Worm (Caenorhabditis elegans) whole organism, late embryonic: ENCODE results near the gene lev-9.

Source experiments
- C08G9.2 ChIP-seq: sonication (generic microtip); optimal IDR thresholded peaks from 2 replicates; lab custom pipeline; 2016; ENCODE audit warnings: mild to moderate bottlenecking, missing genetic modification characterization, moderate library complexity, missing compliant biosample characterization
- C38D4.7 ChIP-seq: fragments of 200-800 bp; sonication (Bioruptor generic); optimal IDR thresholded peaks from 2 replicates; lab custom pipeline; 2018; ENCODE audit warnings: mild to moderate bottlenecking, missing genetic modification characterization, moderate library complexity, missing compliant biosample characterization
- K02D7.2 ChIP-seq: sonication (generic microtip); optimal IDR thresholded peaks from 2 replicates; lab custom pipeline; 2017; ENCODE audit warnings: mild to moderate bottlenecking, missing genetic modification characterization, missing compliant biosample characterization
- K09A11.1 ChIP-seq: sonication (generic microtip); optimal IDR thresholded peaks from 2 replicates; lab custom pipeline; 2017; ENCODE audit warnings: antibody characterized with exemption, mild to moderate bottlenecking, missing genetic modification characterization, missing compliant biosample characterization; ENCODE audit not compliant: insufficient read depth
- T23F11.4 ChIP-seq: fragments of 200-800 bp; sonication (Bioruptor generic); optimal IDR thresholded peaks from 2 replicates; lab custom pipeline; 2018; ENCODE audit warnings: mild to moderate bottlenecking, missing genetic modification characterization, missing compliant biosample characterization
- Y22D7AL.16 ChIP-seq: sonication (generic microtip); optimal IDR thresholded peaks from 2 replicates; lab custom pipeline; 2016; ENCODE audit warnings: missing genetic modification characterization, missing compliant biosample characterization
- ahr-1 ChIP-seq: sonication (generic microtip); optimal IDR thresholded peaks from 2 replicates; lab custom pipeline; 2016; ENCODE audit warnings: missing genetic modification characterization, missing compliant biosample characterization
- ceh-18 ChIP-seq: sonication (generic microtip); optimal IDR thresholded peaks from 2 replicates; lab custom pipeline; 2016; ENCODE audit warnings: missing genetic modification characterization, missing compliant biosample characterization
- ceh-19 ChIP-seq: fragments of 200-800 bp; sonication (Bioruptor generic); optimal IDR thresholded peaks from 2 replicates; lab custom pipeline; 2018; ENCODE audit warnings: mild to moderate bottlenecking, missing genetic modification characterization, missing compliant biosample characterization
- ceh-24 ChIP-seq: sonication (generic microtip); optimal IDR thresholded peaks from 2 replicates; lab custom pipeline; 2016; ENCODE audit warnings: mild to moderate bottlenecking, missing genetic modification characterization, missing compliant biosample characterization
- ceh-30 ChIP-seq: fragments of 150-350 bp; optimal IDR thresholded peaks from 2 replicates; lab custom pipeline; 2014; ENCODE audit warnings: missing biosample characterization, missing genetic modification characterization
- ceh-45 ChIP-seq: fragments of 200-800 bp; sonication (Bioruptor generic); IDR thresholded peaks from 2 replicates; pipeline ENCODE4 v1.3.6; 2022; ENCODE audit warnings: missing genetic modification reagents, missing genetic modification characterization, missing compliant biosample characterization
- dmd-4 ChIP-seq: sonication (generic microtip); optimal IDR thresholded peaks from 2 replicates; lab custom pipeline; 2016; ENCODE audit warnings: borderline replicate concordance, missing genetic modification characterization, missing compliant biosample characterization
- dve-1 ChIP-seq: sonication (generic microtip); optimal IDR thresholded peaks from 2 replicates; lab custom pipeline; 2017; ENCODE audit warnings: antibody characterized with exemption, mild to moderate bottlenecking, missing genetic modification characterization, missing compliant biosample characterization
- elt-2 ChIP-seq: sonication (generic microtip); optimal IDR thresholded peaks from 2 replicates; lab custom pipeline; 2016; ENCODE audit warnings: missing genetic modification reagents, missing genetic modification characterization, missing compliant biosample characterization
- elt-4 ChIP-seq: sonication (generic microtip); optimal IDR thresholded peaks from 2 replicates; lab custom pipeline; 2016; ENCODE audit warnings: missing genetic modification characterization, missing compliant biosample characterization
- eyg-1 ChIP-seq: sonication (generic microtip); optimal IDR thresholded peaks from 2 replicates; lab custom pipeline; 2016; ENCODE audit warnings: missing genotype, missing genetic modification characterization, missing compliant biosample characterization
- fkh-6 ChIP-seq: sonication (generic microtip); optimal IDR thresholded peaks from 2 replicates; lab custom pipeline; 2016; ENCODE audit warnings: missing genetic modification characterization, missing compliant biosample characterization
- hlh-13 ChIP-seq: fragments of 200-800 bp; sonication (Bioruptor generic); optimal IDR thresholded peaks from 2 replicates; lab custom pipeline; 2018; ENCODE audit warnings: mild to moderate bottlenecking, missing genetic modification characterization, missing compliant biosample characterization
- hlh-15 ChIP-seq: sonication (generic microtip); optimal IDR thresholded peaks from 2 replicates; lab custom pipeline; 2016; ENCODE audit warnings: missing genetic modification characterization, missing compliant biosample characterization
- hlh-30 ChIP-seq: sonication (generic microtip); optimal IDR thresholded peaks from 2 replicates; lab custom pipeline; 2017; ENCODE audit warnings: antibody characterized with exemption, missing genetic modification characterization, missing compliant biosample characterization; ENCODE audit not compliant: insufficient read depth
- hlh-8 ChIP-seq: sonication (generic microtip); optimal IDR thresholded peaks from 2 replicates; lab custom pipeline; 2016; ENCODE audit warnings: missing genotype, missing genetic modification characterization, missing compliant biosample characterization
- lim-6 ChIP-seq: sonication (generic microtip); optimal IDR thresholded peaks from 2 replicates; lab custom pipeline; 2016; ENCODE audit warnings: missing genetic modification characterization, missing compliant biosample characterization
- madf-2 ChIP-seq: sonication (generic microtip); optimal IDR thresholded peaks from 2 replicates; lab custom pipeline; 2017; ENCODE audit warnings: missing genetic modification characterization, missing compliant biosample characterization
- nfya-1 ChIP-seq: sonication (generic microtip); optimal IDR thresholded peaks from 2 replicates; lab custom pipeline; 2017; ENCODE audit warnings: missing genetic modification characterization, mild to moderate bottlenecking, missing compliant biosample characterization, antibody characterized with exemption, moderate library complexity
- nhr-11 ChIP-seq: fragments of 150-350 bp; optimal IDR thresholded peaks from 2 replicates; lab custom pipeline; 2014; ENCODE audit warnings: missing biosample characterization, missing genetic modification characterization
- nhr-232 ChIP-seq: sonication (generic microtip); optimal IDR thresholded peaks from 2 replicates; lab custom pipeline; 2016; ENCODE audit warnings: missing genetic modification characterization, missing compliant biosample characterization
- odd-2 ChIP-seq: sonication (generic microtip); optimal IDR thresholded peaks from 2 replicates; lab custom pipeline; 2017; ENCODE audit warnings: antibody characterized with exemption, mild to moderate bottlenecking, missing genetic modification characterization, missing compliant biosample characterization
- pax-1 ChIP-seq: fragments of 150-350 bp; optimal IDR thresholded peaks from 2 replicates; lab custom pipeline; 2014; ENCODE audit warnings: missing biosample characterization, missing genetic modification characterization
- pha-2 ChIP-seq: sonication (generic microtip); optimal IDR thresholded peaks from 2 replicates; lab custom pipeline; 2017; ENCODE audit warnings: mild to moderate bottlenecking, missing genetic modification characterization, missing compliant biosample characterization
- pha-4 ChIP-seq: fragments of 150-350 bp; optimal IDR thresholded peaks from 2 replicates; lab custom pipeline; 2018; ENCODE audit warnings: missing biosample characterization, missing genetic modification reagents, missing genetic modification characterization
- pqm-1 ChIP-seq: sonication (generic microtip); optimal IDR thresholded peaks from 2 replicates; lab custom pipeline; 2016; ENCODE audit warnings: missing genetic modification characterization, missing compliant biosample characterization
- pros-1 ChIP-seq: fragments of 150-350 bp; optimal IDR thresholded peaks from 2 replicates; lab custom pipeline; 2014; ENCODE audit warnings: missing biosample characterization, missing genetic modification reagents, missing genetic modification characterization
- sdc-2 ChIP-seq: sonication (generic microtip); optimal IDR thresholded peaks from 2 replicates; lab custom pipeline; 2016; ENCODE audit warnings: missing genotype, missing genetic modification characterization, missing compliant biosample characterization
- sox-2 ChIP-seq: fragments of 200-800 bp; sonication (Bioruptor generic); IDR thresholded peaks from 2 replicates; pipeline ENCODE4 v1.3.6; 2022; ENCODE audit warnings: missing genetic modification reagents, missing genetic modification characterization, missing compliant biosample characterization
- sox-4 ChIP-seq: sonication (generic microtip); optimal IDR thresholded peaks from 2 replicates; lab custom pipeline; 2017; ENCODE audit warnings: mild to moderate bottlenecking, missing genetic modification characterization, inconsistent platforms, missing compliant biosample characterization
- syd-9 ChIP-seq: sonication (generic microtip); optimal IDR thresholded peaks from 2 replicates; lab custom pipeline; 2016; ENCODE audit warnings: mild to moderate bottlenecking, missing genetic modification characterization, moderate library complexity, missing compliant biosample characterization
- tbx-2 ChIP-seq: sonication (generic microtip); optimal IDR thresholded peaks from 2 replicates; lab custom pipeline; 2016; ENCODE audit warnings: missing genetic modification characterization, missing compliant biosample characterization
- ttx-3 ChIP-seq: sonication (generic microtip); optimal IDR thresholded peaks from 2 replicates; lab custom pipeline; 2016; ENCODE audit warnings: missing genetic modification reagents, missing genetic modification characterization, missing compliant biosample characterization
- unc-86 ChIP-seq: sonication (generic microtip); optimal IDR thresholded peaks from 2 replicates; lab custom pipeline; 2016; ENCODE audit warnings: missing genetic modification characterization, missing compliant biosample characterization

lev-9 gene

ce11 chrX:6333998-6334397 lies 42.5 kb upstream of the lev-9 start, which contains the start of gene col-171:
TSS of gene col-171 (plus strand) at chrX:6334298.
- TF ChIP-seq sdc-2 = no peak
- TF ChIP-seq pha-4 (tag; lab: Kevin White, UChicago) = no peak
- TF ChIP-seq hlh-15 = no peak
- TF ChIP-seq eyg-1 = no peak
- TF ChIP-seq sox-2 (GFP tag; lab: Robert Waterston, UW) = no peak
- no peak for TF ChIP-seq pqm-1 (tag; lab: Kevin White, UChicago)
- TF ChIP-seq K09A11.1 (tag; lab: Kevin White, UChicago) = no peak
- TF ChIP-seq fkh-6 = no peak
- TF ChIP-seq madf-2 (tag; lab: Kevin White, UChicago) = no peak

- TF ChIP-seq K02D7.2 (tag; lab: Kevin White, UChicago) (no peak), hlh-15 (no peak), ceh-45 (no peak), nfya-1 (tag; lab: Kevin White, UChicago) (no peak), ceh-30 (no peak), sox-2 (GFP tag; lab: Robert Waterston, UW) (no peak), pros-1 (tag; lab: Kevin White, UChicago) (no peak), nhr-11 (tag; lab: Kevin White, UChicago) (no peak), T23F11.4 (GFP tag; lab: Kevin White, UChicago) (no peak), nhr-232 (no peak), ceh-24 (no peak), dmd-4 (no peak), syd-9 (no peak), tbx-2 (tag; lab: Kevin White, UChicago) (no peak), hlh-13 (GFP tag; lab: Kevin White, UChicago) (no peak), lim-6 (tag; lab: Kevin White, UChicago) (no peak), odd-2 (tag; lab: Kevin White, UChicago) (no peak)
- TF ChIP-seq, all 69 proteins: peak for 0
These were observed 39.9 kb upstream of the lev-9 start, which contains the start of gene col-170 for ce11 chrX:6331409-6331808. TSS of gene col-170 (plus strand) at chrX:6331709.

- no peak for TF ChIP-seq hlh-8 (tag; lab: Kevin White, UChicago)
- no peak for TF ChIP-seq ceh-24
- no peak for TF ChIP-seq sox-4 (tag; lab: Kevin White, UChicago)
These were observed 37.3 kb upstream of the lev-9 start, which contains the start of gene col-169 for ce11 chrX:6328860-6329259. TSS of gene col-169 (plus strand) at chrX:6329160.

- TF ChIP-seq hlh-30 (tag; lab: Kevin White, UChicago) (no peak), C38D4.7 (GFP tag; lab: Kevin White, UChicago) (no peak), ceh-18 (no peak), pha-2 (tag; lab: Kevin White, UChicago) (no peak), dve-1 (no peak), nfya-1 (tag; lab: Kevin White, UChicago) (no peak), ttx-3 (tag; lab: Kevin White, UChicago) (no peak), C08G9.2 (tag; lab: Kevin White, UChicago) (no peak), elt-2 (tag; lab: Kevin White, UChicago) (no peak), Y22D7AL.16 (tag; lab: Kevin White, UChicago) (no peak), elt-4 (tag; lab: Kevin White, UChicago) (no peak), ceh-19 (GFP tag; lab: Kevin White, UChicago) (no peak), hlh-13 (GFP tag; lab: Kevin White, UChicago) (no peak), sox-2 (GFP tag; lab: Robert Waterston, UW) (no peak), ahr-1 (tag; lab: Kevin White, UChicago) (no peak), unc-86 (tag; lab: Kevin White, UChicago) (no peak), pax-1 (tag; lab: Kevin White, UChicago) (no peak)
These were observed 34.6 kb upstream of the lev-9 start, which contains the start of gene col-168 for ce11 chrX:6326088-6326487. TSS of gene col-168 (plus strand) at chrX:6326388.
